Worm (Caenorhabditis elegans) whole organism, L3 larva: Measurements from ENCODE around the gene ifas-3.

Experiments
- egl-27 ChIP-seq: sonication (generic microtip); optimal IDR thresholded peaks from 4 replicates; lab custom pipeline; 2017; ENCODE audit warnings: missing biosample characterization, missing genetic modification reagents, missing genetic modification characterization
- jun-1 ChIP-seq: fragments of 150-350 bp; optimal IDR thresholded peaks from 2 replicates; lab custom pipeline; 2014; ENCODE audit warnings: missing biosample characterization, missing genetic modification reagents, missing genetic modification characterization
- mdl-1 ChIP-seq: fragments of 150-350 bp; optimal IDR thresholded peaks from 2 replicates; lab custom pipeline; 2014; ENCODE audit warnings: missing biosample characterization, missing genetic modification characterization

DNA sequence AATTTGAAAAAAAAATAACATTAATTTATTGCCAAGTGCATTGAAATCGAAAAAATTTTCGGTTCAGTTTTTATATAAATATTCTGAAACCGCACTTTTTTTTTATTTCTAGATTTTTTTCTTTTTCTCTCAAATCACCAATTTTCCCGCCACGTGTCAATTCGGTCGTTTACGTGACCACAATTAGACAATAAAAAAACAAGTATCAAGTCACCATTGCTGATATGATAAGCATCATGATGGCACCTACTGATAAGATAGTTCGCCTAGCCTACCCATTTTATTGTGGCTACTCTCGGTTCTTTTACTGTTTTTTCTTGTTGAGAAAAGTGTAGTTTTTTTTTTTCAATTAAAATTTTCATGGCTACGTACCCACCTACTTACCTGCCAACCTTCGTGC, 20.9 kb downstream of the ifas-3 start:
- TF ChIP-seq jun-1 (tag; lab: Kevin White, UChicago) (no peak), mdl-1 (tag; lab: Kevin White, UChicago) (no peak), egl-27 (tag; lab: Kevin White, UChicago) (no peak)
